Fruit fly (Drosophila melanogaster) whole organism, embryonic: ENCODE results near the gene CG46463.

Source experiments
- ATbp ChIP-seq: fragments of 200-800 bp; sonication (Bioruptor generic); optimal IDR thresholded peaks from 2 replicates; lab custom pipeline; 2017; ENCODE audit warnings: missing biosample characterization, mild to moderate bottlenecking, missing genetic modification characterization, missing genetic modification reagents
- CG10209 ChIP-seq: fragments of 200-800 bp; sonication (Bioruptor generic); optimal IDR thresholded peaks from 3 replicates; lab custom pipeline; 2017; ENCODE audit warnings: missing biosample characterization, mild to moderate bottlenecking, missing genetic modification characterization, missing genetic modification reagents
- CG10431 ChIP-seq: fragments of 200-800 bp; sonication (Bioruptor generic); optimal IDR thresholded peaks from 3 replicates; lab custom pipeline; 2018; ENCODE audit warnings: missing biosample characterization, mild to moderate bottlenecking, missing genetic modification characterization
- CG10959 ChIP-seq: fragments of 200-800 bp; sonication (Bioruptor generic); IDR thresholded peaks from 2 replicates; pipeline ENCODE4 v1.3.6; 2022; ENCODE audit warnings: missing biosample characterization, missing genetic modification characterization
- CG11247 ChIP-seq: fragments of 200-800 bp; sonication (Bioruptor generic); IDR thresholded peaks from 2 replicates; pipeline ENCODE4 v1.3.6; 2022; ENCODE audit warnings: missing biosample characterization, missing genetic modification characterization
- CG11560 ChIP-seq: fragments of 200-800 bp; sonication (Bioruptor generic); IDR thresholded peaks from 3 replicates; pipeline ENCODE4 v1.3.6; 2022; ENCODE audit warnings: missing biosample characterization, missing genetic modification characterization
- CG11695 ChIP-seq: fragments of 200-800 bp; sonication (Bioruptor generic); IDR thresholded peaks from 3 replicates; pipeline ENCODE4 v1.3.6; 2022; ENCODE audit warnings: missing biosample characterization, missing genetic modification characterization
- CG11696 ChIP-seq: fragments of 200-800 bp; sonication (Bioruptor generic); IDR thresholded peaks from 2 replicates; pipeline ENCODE4 v1.3.6; 2022; ENCODE audit warnings: missing biosample characterization, missing genetic modification characterization
- CG13775 ChIP-seq: fragments of 200-800 bp; sonication (Bioruptor generic); optimal IDR thresholded peaks from 3 replicates; lab custom pipeline; 2017; ENCODE audit warnings: missing biosample characterization, mild to moderate bottlenecking, missing genetic modification characterization
- CG15011 ChIP-seq: fragments of 200-800 bp; sonication (Bioruptor generic); optimal IDR thresholded peaks from 3 replicates; lab custom pipeline; 2018; ENCODE audit warnings: missing biosample characterization, mild to moderate bottlenecking, missing genetic modification characterization
- CG30403 ChIP-seq: fragments of 200-800 bp; sonication (Bioruptor generic); optimal IDR thresholded peaks from 3 replicates; lab custom pipeline; 2016; ENCODE audit warnings: missing biosample characterization, missing genetic modification characterization
- CG32772 ChIP-seq: fragments of 200-800 bp; sonication (Bioruptor generic); IDR thresholded peaks from 2 replicates; pipeline ENCODE4 v1.3.6; 2022; ENCODE audit warnings: missing biosample characterization, missing genetic modification characterization
- CG33213 ChIP-seq: fragments of 200-800 bp; sonication (Bioruptor generic); optimal IDR thresholded peaks from 3 replicates; lab custom pipeline; 2016; ENCODE audit warnings: missing biosample characterization, missing genetic modification characterization
- CG34376 ChIP-seq: fragments of 200-800 bp; sonication (Bioruptor generic); optimal IDR thresholded peaks from 2 replicates; lab custom pipeline; 2018; ENCODE audit warnings: missing biosample characterization, mild to moderate bottlenecking, missing genetic modification characterization
- CG34422 ChIP-seq: fragments of 200-800 bp; sonication (Bioruptor generic); IDR thresholded peaks from 3 replicates; pipeline ENCODE4 v1.3.6; 2022; ENCODE audit warnings: missing biosample characterization, missing genetic modification characterization
- CG4617 ChIP-seq: fragments of 200-800 bp; sonication (Bioruptor generic); optimal IDR thresholded peaks from 3 replicates; lab custom pipeline; 2016; ENCODE audit warnings: missing biosample characterization, missing genetic modification characterization, borderline replicate concordance
- CG5245 ChIP-seq: fragments of 200-800 bp; sonication (Bioruptor generic); optimal IDR thresholded peaks from 3 replicates; lab custom pipeline; 2016; ENCODE audit warnings: missing biosample characterization, missing genetic modification characterization
- CG5953 ChIP-seq: fragments of 200-800 bp; sonication (Bioruptor generic); IDR thresholded peaks from 2 replicates; pipeline ENCODE4 v1.3.6; 2022; ENCODE audit warnings: missing biosample characterization, missing genetic modification characterization
- CG6683 ChIP-seq: fragments of 200-800 bp; sonication (Bioruptor generic); optimal IDR thresholded peaks from 2 replicates; lab custom pipeline; 2017; ENCODE audit warnings: missing biosample characterization, mild to moderate bottlenecking, missing genetic modification characterization, missing genetic modification reagents
- CG7928 ChIP-seq: fragments of 200-800 bp; sonication (Bioruptor generic); optimal IDR thresholded peaks from 2 replicates; lab custom pipeline; 2017; ENCODE audit warnings: missing biosample characterization, mild to moderate bottlenecking, missing genetic modification characterization
- CG8388 ChIP-seq: fragments of 200-800 bp; sonication (Bioruptor generic); optimal IDR thresholded peaks from 2 replicates; lab custom pipeline; 2019; ENCODE audit warnings: missing biosample characterization, mild to moderate bottlenecking, missing genetic modification characterization, moderate library complexity
- CG9437 ChIP-seq: fragments of 200-800 bp; sonication (Bioruptor generic); optimal IDR thresholded peaks from 2 replicates; lab custom pipeline; 2018; ENCODE audit warnings: missing biosample characterization, mild to moderate bottlenecking, missing genetic modification characterization
- CG9876 ChIP-seq: fragments of 200-800 bp; sonication (Bioruptor generic); optimal IDR thresholded peaks from 2 replicates; lab custom pipeline; 2016; ENCODE audit warnings: missing biosample characterization, missing genetic modification characterization
- Ets97D ChIP-seq: fragments of 200-800 bp; sonication (Bioruptor generic); optimal IDR thresholded peaks from 3 replicates; lab custom pipeline; 2016; ENCODE audit warnings: missing biosample characterization, missing genetic modification characterization
- Kr ChIP-seq: fragments of 200-800 bp; sonication (Bioruptor generic); optimal IDR thresholded peaks from 2 replicates; lab custom pipeline; 2017; ENCODE audit warnings: missing biosample characterization, mild to moderate bottlenecking, missing genetic modification characterization
- Lhr ChIP-seq: fragments of 200-800 bp; sonication (Bioruptor generic); optimal IDR thresholded peaks from 3 replicates; lab custom pipeline; 2017; ENCODE audit warnings: mild to moderate bottlenecking, missing biosample characterization, missing genetic modification reagents, missing genetic modification characterization
- Lim3 ChIP-seq: fragments of 200-800 bp; sonication (Bioruptor generic); IDR thresholded peaks from 2 replicates; pipeline ENCODE4 v1.3.6; 2022; ENCODE audit warnings: missing biosample characterization, missing genetic modification characterization
- MBD-R2 ChIP-seq: fragments of 200-800 bp; sonication (Bioruptor generic); IDR thresholded peaks from 2 replicates; pipeline ENCODE4 v1.3.6; 2022; ENCODE audit warnings: missing biosample characterization, missing genetic modification characterization
- Max ChIP-seq: fragments of 200-800 bp; sonication (Bioruptor generic); optimal IDR thresholded peaks from 2 replicates; lab custom pipeline; 2016; ENCODE audit warnings: missing biosample characterization, mild to moderate bottlenecking, missing genetic modification characterization
- Oaz ChIP-seq: fragments of 200-800 bp; sonication (Bioruptor generic); IDR thresholded peaks from 2 replicates; pipeline ENCODE4 v1.3.6; 2022; ENCODE audit warnings: missing biosample characterization, missing genetic modification characterization
- Ravus ChIP-seq: fragments of 200-800 bp; sonication (Bioruptor generic); IDR thresholded peaks from 2 replicates; pipeline ENCODE4 v1.3.6; 2022; ENCODE audit warnings: missing biosample characterization, missing genetic modification characterization
- Sry-δ ChIP-seq: fragments of 200-800 bp; sonication (Bioruptor generic); optimal IDR thresholded peaks from 2 replicates; lab custom pipeline; 2016; ENCODE audit warnings: missing biosample characterization, missing genetic modification characterization
- ab ChIP-seq: fragments of 200-800 bp; sonication (Bioruptor generic); optimal IDR thresholded peaks from 2 replicates; lab custom pipeline; 2016; ENCODE audit warnings: missing biosample characterization, missing genetic modification characterization
- ash1 ChIP-seq: fragments of 200-800 bp; sonication (Bioruptor generic); optimal IDR thresholded peaks from 2 replicates; lab custom pipeline; 2018; ENCODE audit warnings: missing biosample characterization, mild to moderate bottlenecking, missing genetic modification characterization
- bcd ChIP-seq: fragments of 200-800 bp; sonication (Bioruptor generic); optimal IDR thresholded peaks from 2 replicates; lab custom pipeline; 2017; ENCODE audit warnings: missing biosample characterization, mild to moderate bottlenecking, missing genetic modification characterization
- caup ChIP-seq: fragments of 200-800 bp; sonication (Bioruptor generic); optimal IDR thresholded peaks from 3 replicates; lab custom pipeline; 2017; ENCODE audit warnings: missing biosample characterization, mild to moderate bottlenecking, missing genetic modification characterization, moderate library complexity; ENCODE audit not compliant: severe bottlenecking
- dati ChIP-seq: fragments of 200-800 bp; sonication (Bioruptor generic); IDR thresholded peaks from 2 replicates; pipeline ENCODE4 v1.3.6; 2022; ENCODE audit warnings: missing biosample characterization, missing genetic modification characterization
- dimm ChIP-seq: fragments of 200-800 bp; sonication (Bioruptor generic); IDR thresholded peaks from 2 replicates; pipeline ENCODE4 v1.3.6; 2022; ENCODE audit warnings: missing biosample characterization, missing genetic modification characterization
- dm ChIP-seq: fragments of 200-800 bp; sonication (Bioruptor generic); optimal IDR thresholded peaks from 3 replicates; lab custom pipeline; 2016; ENCODE audit warnings: missing biosample characterization, missing genetic modification characterization
- dmrt11E ChIP-seq: fragments of 200-800 bp; sonication (Bioruptor generic); optimal IDR thresholded peaks from 3 replicates; lab custom pipeline; 2018; ENCODE audit warnings: missing biosample characterization, mild to moderate bottlenecking, missing genetic modification characterization, moderate library complexity
- hth ChIP-seq: fragments of >200 bp; optimal IDR thresholded peaks from 2 replicates; lab custom pipeline; 2017; ENCODE audit warnings: inconsistent platforms
- ind ChIP-seq: fragments of 200-800 bp; sonication (Bioruptor generic); optimal IDR thresholded peaks from 3 replicates; lab custom pipeline; 2016; ENCODE audit warnings: missing biosample characterization, missing genetic modification characterization
- jigr1 ChIP-seq: fragments of 200-800 bp; sonication (Bioruptor generic); IDR thresholded peaks from 3 replicates; pipeline ENCODE4 v1.3.6; 2022; ENCODE audit warnings: missing biosample characterization, missing genetic modification characterization
- knrl ChIP-seq: fragments of 200-800 bp; sonication (Bioruptor generic); IDR thresholded peaks from 3 replicates; pipeline ENCODE4 v1.3.6; 2022; ENCODE audit warnings: missing biosample characterization, missing genetic modification characterization; ENCODE audit not compliant: partially characterized antibody
- nmo ChIP-seq: fragments of 200-800 bp; sonication (Bioruptor generic); optimal IDR thresholded peaks from 2 replicates; lab custom pipeline; 2018; ENCODE audit warnings: missing biosample characterization, mild to moderate bottlenecking, missing genetic modification characterization, moderate library complexity
- phol ChIP-seq: fragments of 200-800 bp; sonication (Bioruptor generic); optimal IDR thresholded peaks from 3 replicates; lab custom pipeline; 2018; ENCODE audit warnings: missing biosample characterization, mild to moderate bottlenecking, missing genetic modification characterization, moderate library complexity
- pita ChIP-seq: fragments of 200-800 bp; sonication (Bioruptor generic); optimal IDR thresholded peaks from 2 replicates; lab custom pipeline; 2017; ENCODE audit warnings: missing biosample characterization, mild to moderate bottlenecking, missing genetic modification characterization
- sens-2 ChIP-seq: fragments of 200-800 bp; sonication (Bioruptor generic); IDR thresholded peaks from 2 replicates; pipeline ENCODE4 v1.3.6; 2022; ENCODE audit warnings: missing biosample characterization, missing genetic modification characterization
- sqz ChIP-seq: fragments of 200-800 bp; sonication (Bioruptor generic); optimal IDR thresholded peaks from 3 replicates; lab custom pipeline; 2018; ENCODE audit warnings: missing biosample characterization, mild to moderate bottlenecking, missing genetic modification characterization
- stc ChIP-seq: fragments of 200-800 bp; sonication (Bioruptor generic); IDR thresholded peaks from 2 replicates; pipeline ENCODE4 v1.3.6; 2022; ENCODE audit warnings: missing biosample characterization, missing genetic modification characterization
- tgo ChIP-seq: fragments of 200-800 bp; sonication (Bioruptor generic); IDR thresholded peaks from 3 replicates; pipeline ENCODE4 v1.3.6; 2022; ENCODE audit warnings: missing biosample characterization, missing genetic modification characterization
- zfh2 ChIP-seq: fragments of 200-800 bp; sonication (Bioruptor generic); optimal IDR thresholded peaks from 2 replicates; lab custom pipeline; 2016; ENCODE audit warnings: missing biosample characterization, missing genetic modification characterization

Gene CG46463

dm6 chr3L:3438473-3438872 is 22.6 kb upstream of the CG46463 start (continued):
- TF ChIP-seq Ravus (GFP tag; lab: Robert Waterston, UW): no peak
- peak; percentile 33 for TF ChIP-seq CG15011
- no peak for TF ChIP-seq CG9876 (GFP tag; lab: Kevin White, UChicago)
- TF ChIP-seq CG34422 (GFP tag; lab: Robert Waterston, UW): no peak
- no peak for TF ChIP-seq dati (GFP tag; lab: Robert Waterston, UW)
- peak; percentile 36 for TF ChIP-seq Max (GFP tag; lab: Kevin White, UChicago)
- TF ChIP-seq CG8388 (GFP tag; lab: Kevin White, UChicago): peak; percentile 80
- TF ChIP-seq dm (GFP tag; lab: Kevin White, UChicago): no peak
- no peak for TF ChIP-seq CG7928 (GFP tag; lab: Kevin White, UChicago)
- TF ChIP-seq stc (GFP tag; lab: Robert Waterston, UW): 0 out of 2 replicates have a peak, but pooled peaks have one; percentile 37
- peak; percentile 11; the same call in 1 of the 2 replicates for TF ChIP-seq MBD-R2 (GFP tag; lab: Robert Waterston, UW)
- TF ChIP-seq dimm (GFP tag; lab: Robert Waterston, UW): no peak
- peak; percentile 78 for TF ChIP-seq nmo (GFP tag; lab: Kevin White, UChicago)
- TF ChIP-seq pita (GFP tag; lab: Kevin White, UChicago): no peak
- no peak for TF ChIP-seq Lim3 (GFP tag; lab: Robert Waterston, UW)
- peak; percentile 65 for TF ChIP-seq CG13775 (GFP tag; lab: Kevin White, UChicago)
- no peak for TF ChIP-seq knrl (GFP tag; lab: Robert Waterston, UW)
- peak; percentile 49 for TF ChIP-seq CG6683
- TF ChIP-seq CG33213 (GFP tag; lab: Kevin White, UChicago): peak; percentile 9
- TF ChIP-seq phol: peak; percentile 80
- TF ChIP-seq Kr: peak; percentile 45
- peak; percentile 67; the same call in 2 of the 3 replicates for TF ChIP-seq tgo (GFP tag; lab: Robert Waterston, UW)
- peak; percentile 69 for TF ChIP-seq CG5245
- TF ChIP-seq Oaz (GFP tag; lab: Robert Waterston, UW): 0 out of 2 replicates have a peak, but pooled peaks have one; percentile 18
- TF ChIP-seq CG10209 (GFP tag; lab: Kevin White, UChicago): peak; percentile 60
- TF ChIP-seq CG5953: peak; percentile 35; the same call in 1 of the 2 replicates
- TF ChIP-seq jigr1: no peak
- TF ChIP-seq CG11247: no peak
- peak; percentile 12 for TF ChIP-seq Sry-δ
- 0 out of 2 replicates have a peak, but pooled peaks have one; percentile 24 for TF ChIP-seq CG10959
- TF ChIP-seq CG11696 (GFP tag; lab: Robert Waterston, UW): no peak
- TF ChIP-seq sens-2 (GFP tag; lab: Robert Waterston, UW): no peak
- no peak for TF ChIP-seq hth (lab: Kevin White, UChicago)
- TF ChIP-seq CG9437 (GFP tag; lab: Kevin White, UChicago): peak; percentile 50
- TF ChIP-seq CG32772 (GFP tag; lab: Robert Waterston, UW): peak; percentile 38; the same call in 1 of the 2 replicates
- no peak for TF ChIP-seq CG10431 (GFP tag; lab: Kevin White, UChicago)
- TF ChIP-seq Lhr (GFP tag; lab: Kevin White, UChicago): peak; percentile 5
- TF ChIP-seq caup (GFP tag; lab: Kevin White, UChicago): no peak
- TF ChIP-seq CG30403: peak; percentile 72
- no peak for TF ChIP-seq zfh2 (GFP tag; lab: Kevin White, UChicago)
- TF ChIP-seq ind: peak; percentile 53
- TF ChIP-seq CG4617 (GFP tag; lab: Kevin White, UChicago): no peak
- peak; percentile 57 for TF ChIP-seq sqz (GFP tag; lab: Kevin White, UChicago)
- TF ChIP-seq ash1: no peak
- peak; percentile 74 for TF ChIP-seq CG11695 (GFP tag; lab: Robert Waterston, UW)
- peak; percentile 59 for TF ChIP-seq ATbp (GFP tag; lab: Kevin White, UChicago)
- no peak for TF ChIP-seq CG34376
- no peak for TF ChIP-seq Ets97D
- TF ChIP-seq ab (GFP tag; lab: Kevin White, UChicago): no peak
- TF ChIP-seq dmrt11E (tag; lab: Kevin White, UChicago): peak; percentile 88
- peak; percentile 33 for TF ChIP-seq bcd (GFP tag; lab: Kevin White, UChicago)
- no peak for TF ChIP-seq CG11560 (tag; lab: Robert Waterston, UW)
